Fruit fly (Drosophila melanogaster) whole organism, prepupa: ENCODE measurements around the gene CG6996.

ENCODE experiments used
- Blimp-1 ChIP-seq: fragments of 200-800 bp; sonication (Bioruptor generic); optimal IDR thresholded peaks from 3 replicates; lab custom pipeline; 2017; ENCODE audit warnings: missing biosample characterization, missing genetic modification characterization, mild to moderate bottlenecking, moderate library complexity, missing genetic modification reagents
- CG10631 ChIP-seq: fragments of 200-800 bp; sonication (Bioruptor generic); optimal IDR thresholded peaks from 2 replicates; lab custom pipeline; 2016; ENCODE audit warnings: missing biosample characterization, missing genetic modification characterization
- CG10669 ChIP-seq: fragments of 200-800 bp; sonication (Bioruptor generic); optimal IDR thresholded peaks from 3 replicates; lab custom pipeline; 2018; ENCODE audit warnings: missing biosample characterization, mild to moderate bottlenecking, missing genetic modification characterization, moderate library complexity
- CG11294 ChIP-seq: fragments of 200-800 bp; sonication (Bioruptor generic); IDR thresholded peaks from 2 replicates; pipeline ENCODE4 v1.3.6; 2022; ENCODE audit warnings: missing biosample characterization, missing genetic modification characterization
- CG11762 ChIP-seq: fragments of 200-800 bp; sonication (Bioruptor generic); optimal IDR thresholded peaks from 3 replicates; lab custom pipeline; 2016; ENCODE audit warnings: missing biosample characterization, missing genetic modification characterization; ENCODE audit not compliant: insufficient read depth
- CG11902 ChIP-seq: fragments of 200-800 bp; sonication (Bioruptor generic); optimal IDR thresholded peaks from 3 replicates; lab custom pipeline; 2016; ENCODE audit warnings: missing biosample characterization, missing genetic modification characterization
- CG15336 ChIP-seq: fragments of 200-800 bp; sonication (Bioruptor generic); IDR thresholded peaks from 2 replicates; pipeline ENCODE4 v1.3.6; 2022; ENCODE audit warnings: missing biosample characterization, missing genetic modification characterization
- CG1621 ChIP-seq: fragments of 200-800 bp; sonication (Bioruptor generic); optimal IDR thresholded peaks from 3 replicates; lab custom pipeline; 2018; ENCODE audit warnings: missing biosample characterization, mild to moderate bottlenecking, missing genetic modification characterization
- CG3032 ChIP-seq: fragments of 200-800 bp; optimal IDR thresholded peaks from 2 replicates; lab custom pipeline; 2019; ENCODE audit warnings: missing biosample characterization, mild to moderate bottlenecking, missing genetic modification characterization, moderate library complexity
- CG31627 ChIP-seq: fragments of 200-800 bp; sonication (Bioruptor generic); optimal IDR thresholded peaks from 3 replicates; lab custom pipeline; 2016; ENCODE audit warnings: missing biosample characterization, missing genetic modification characterization
- CG32006 ChIP-seq: fragments of 200-800 bp; sonication (Bioruptor generic); optimal IDR thresholded peaks from 3 replicates; lab custom pipeline; 2017; ENCODE audit warnings: missing biosample characterization, mild to moderate bottlenecking, missing genetic modification characterization
- CG34406 ChIP-seq: fragments of 200-800 bp; sonication (Bioruptor generic); optimal IDR thresholded peaks from 3 replicates; lab custom pipeline; 2016; ENCODE audit warnings: missing biosample characterization, missing genetic modification characterization
- CG3919 ChIP-seq: fragments of 200-800 bp; sonication (Bioruptor generic); optimal IDR thresholded peaks from 3 replicates; lab custom pipeline; 2016; ENCODE audit warnings: missing biosample characterization, missing genetic modification characterization
- CG4318 ChIP-seq: fragments of 200-800 bp; sonication (Bioruptor generic); optimal IDR thresholded peaks from 3 replicates; lab custom pipeline; 2017; ENCODE audit warnings: missing biosample characterization, mild to moderate bottlenecking, missing genetic modification characterization
- CG6163 ChIP-seq: fragments of 200-800 bp; sonication (Bioruptor generic); IDR thresholded peaks from 3 replicates; pipeline ENCODE4 v1.3.6; 2022; ENCODE audit warnings: missing biosample characterization, missing genetic modification characterization
- CG6276 ChIP-seq: fragments of 200-800 bp; sonication (Bioruptor generic); optimal IDR thresholded peaks from 2 replicates; lab custom pipeline; 2017; ENCODE audit warnings: missing biosample characterization, mild to moderate bottlenecking, missing genetic modification characterization
- CG6792 ChIP-seq: fragments of 200-800 bp; sonication (Bioruptor generic); optimal IDR thresholded peaks from 3 replicates; lab custom pipeline; 2016; ENCODE audit warnings: missing biosample characterization, missing genetic modification characterization
- CG6854 ChIP-seq: fragments of 200-800 bp; sonication (Bioruptor generic); optimal IDR thresholded peaks from 2 replicates; lab custom pipeline; 2017; ENCODE audit warnings: missing biosample characterization, mild to moderate bottlenecking, missing genetic modification characterization
- CG7368 ChIP-seq: fragments of 200-800 bp; sonication (Bioruptor generic); optimal IDR thresholded peaks from 3 replicates; lab custom pipeline; 2016; ENCODE audit warnings: missing biosample characterization, missing genetic modification characterization
- CG8119 ChIP-seq: fragments of 200-800 bp; sonication (Bioruptor generic); IDR thresholded peaks from 3 replicates; pipeline ENCODE4 v1.3.6; 2022; ENCODE audit warnings: missing biosample characterization, missing genetic modification characterization
- CG8319 ChIP-seq: fragments of 200-800 bp; sonication (Bioruptor generic); optimal IDR thresholded peaks from 3 replicates; lab custom pipeline; 2016; ENCODE audit warnings: missing biosample characterization, missing genetic modification characterization
- CG8632 ChIP-seq: fragments of 200-800 bp; sonication (Bioruptor generic); optimal IDR thresholded peaks from 3 replicates; lab custom pipeline; 2016; ENCODE audit warnings: missing biosample characterization, missing genetic modification characterization
- CG9139 ChIP-seq: fragments of 200-800 bp; sonication (Bioruptor generic); optimal IDR thresholded peaks from 3 replicates; lab custom pipeline; 2017; ENCODE audit warnings: missing biosample characterization, mild to moderate bottlenecking, missing genetic modification characterization
- Eip75B ChIP-seq: fragments of 200-800 bp; sonication (Bioruptor generic); optimal IDR thresholded peaks from 3 replicates; lab custom pipeline; 2016; ENCODE audit warnings: missing biosample characterization, missing genetic modification characterization
- Eip78C ChIP-seq: fragments of 200-800 bp; sonication (Bioruptor generic); peaks from one replicate; lab custom pipeline; 2016; ENCODE audit warnings: missing biosample characterization, missing genetic modification characterization
- Gug ChIP-seq: fragments of 200-800 bp; sonication (Bioruptor generic); IDR thresholded peaks from 2 replicates; pipeline ENCODE4 v1.3.6; 2022; ENCODE audit warnings: missing biosample characterization, missing genetic modification characterization
- Hr39 ChIP-seq: fragments of 200-800 bp; sonication (Bioruptor generic); optimal IDR thresholded peaks from 2 replicates; lab custom pipeline; 2016; ENCODE audit warnings: missing biosample characterization, missing genetic modification characterization
- Hr4 ChIP-seq: fragments of 200-800 bp; sonication (Bioruptor generic); optimal IDR thresholded peaks from 3 replicates; lab custom pipeline; 2016; ENCODE audit warnings: missing biosample characterization, missing genetic modification characterization
- Lpt ChIP-seq: fragments of 200-800 bp; sonication (Bioruptor generic); optimal IDR thresholded peaks from 3 replicates; lab custom pipeline; 2016; ENCODE audit warnings: missing biosample characterization, missing genetic modification characterization
- Met ChIP-seq: fragments of 200-800 bp; sonication (Bioruptor generic); optimal IDR thresholded peaks from 3 replicates; lab custom pipeline; 2016; ENCODE audit warnings: missing biosample characterization, missing genetic modification characterization
- Sox102F ChIP-seq: fragments of 200-800 bp; sonication (Bioruptor generic); optimal IDR thresholded peaks from 2 replicates; lab custom pipeline; 2016; ENCODE audit warnings: missing biosample characterization, mild to moderate bottlenecking, missing genetic modification characterization
- Sox15 ChIP-seq: fragments of 200-800 bp; sonication (Bioruptor generic); optimal IDR thresholded peaks from 3 replicates; lab custom pipeline; 2016; ENCODE audit warnings: missing biosample characterization, missing genetic modification characterization
- dsx ChIP-seq: fragments of 200-800 bp; optimal IDR thresholded peaks from 3 replicates; lab custom pipeline; 2019; ENCODE audit warnings: missing biosample characterization, mild to moderate bottlenecking, missing genetic modification characterization, moderate library complexity; ENCODE audit not compliant: poor library complexity, severe bottlenecking
- esn ChIP-seq: fragments of 200-800 bp; sonication (Bioruptor generic); optimal IDR thresholded peaks from 2 replicates; lab custom pipeline; 2016; ENCODE audit warnings: missing biosample characterization, mild to moderate bottlenecking, missing genetic modification characterization, moderate library complexity
- fd59A ChIP-seq: fragments of 200-800 bp; sonication (Bioruptor generic); optimal IDR thresholded peaks from 2 replicates; lab custom pipeline; 2017; ENCODE audit warnings: missing biosample characterization, mild to moderate bottlenecking, missing genetic modification characterization, missing genetic modification reagents
- fd85E ChIP-seq: fragments of 200-800 bp; sonication (Bioruptor generic); optimal IDR thresholded peaks from 3 replicates; lab custom pipeline; 2016; ENCODE audit warnings: missing biosample characterization, missing genetic modification characterization
- fkh ChIP-seq: fragments of 200-800 bp; sonication (Bioruptor generic); optimal IDR thresholded peaks from 3 replicates; lab custom pipeline; 2017; ENCODE audit warnings: missing biosample characterization, mild to moderate bottlenecking, missing genetic modification characterization, moderate library complexity
- lz ChIP-seq: fragments of 200-800 bp; sonication (Bioruptor generic); optimal IDR thresholded peaks from 3 replicates; lab custom pipeline; 2016; ENCODE audit warnings: missing biosample characterization, missing genetic modification characterization
- net ChIP-seq: fragments of 200-800 bp; sonication (Bioruptor generic); optimal IDR thresholded peaks from 3 replicates; lab custom pipeline; 2016; ENCODE audit warnings: missing biosample characterization, missing genetic modification characterization
- pdm3 ChIP-seq: fragments of 200-800 bp; sonication (Bioruptor generic); optimal IDR thresholded peaks from 3 replicates; lab custom pipeline; 2016; ENCODE audit warnings: missing biosample characterization, missing genetic modification characterization
- salr ChIP-seq, 2 experiments: fragments of 200-800 bp; sonication (Bioruptor generic); optimal IDR thresholded peaks; 3 replicates each; lab custom pipeline; 2016 to 2018; ENCODE audit warnings: missing biosample characterization in 2 of 2, missing genetic modification characterization in 2 of 2, mild to moderate bottlenecking in 1 of 2
- ss ChIP-seq, 2 experiments: fragments of 200-800 bp; sonication (Bioruptor generic); optimal IDR thresholded peaks; 2 replicates in 1 of 2; 3 replicates in 1 of 2; lab custom pipeline; 2017 to 2018; ENCODE audit warnings: mild to moderate bottlenecking in 2 of 2, missing biosample characterization in 2 of 2, missing genetic modification characterization in 2 of 2, moderate library complexity in 1 of 2
- svp ChIP-seq: fragments of 200-800 bp; sonication (Bioruptor generic); peaks from one replicate; lab custom pipeline; 2016; ENCODE audit warnings: missing biosample characterization, missing genetic modification characterization
- topi ChIP-seq: fragments of 200-800 bp; sonication (Bioruptor generic); optimal IDR thresholded peaks from 3 replicates; lab custom pipeline; 2016; ENCODE audit warnings: missing biosample characterization, missing genetic modification characterization
- vri ChIP-seq: fragments of 200-800 bp; sonication (Bioruptor generic); optimal IDR thresholded peaks from 3 replicates; lab custom pipeline; 2016; ENCODE audit warnings: missing biosample characterization, mild to moderate bottlenecking, missing genetic modification characterization

The CG6996 gene

dm6 chr3L:20185206-20185868 lies 22.0 kb upstream of the CG6996 start (continued):
- TF ChIP-seq Eip78C (GFP tag; lab: Kevin White, UChicago) = peak; percentile 95
- peak; percentile 61 for TF ChIP-seq Sox102F (GFP tag; lab: Kevin White, UChicago)
- peak; percentile 87 for TF ChIP-seq Hr4
- TF ChIP-seq CG10669 (GFP tag; lab: Kevin White, UChicago) = peak; percentile 45
- 0 out of 3 replicates have a peak, but pooled peaks have one; percentile 42 for TF ChIP-seq CG6163 (GFP tag; lab: Robert Waterston, UW)
- peak; percentile 28 for TF ChIP-seq CG3919
- TF ChIP-seq svp (GFP tag; lab: Kevin White, UChicago) = peak; percentile 77
- no peak for TF ChIP-seq Gug (GFP tag; lab: Robert Waterston, UW)
- no peak for TF ChIP-seq fd85E
- peak; percentile 66 for TF ChIP-seq Sox15 (GFP tag; lab: Kevin White, UChicago)
- peak; percentile 15 for TF ChIP-seq CG7368
- TF ChIP-seq CG1621 (tag; lab: Kevin White, UChicago) = peak; percentile 66
- TF ChIP-seq net (GFP tag; lab: Kevin White, UChicago) = peak; percentile 70
- peak; percentile 49 for TF ChIP-seq CG6792
- TF ChIP-seq dsx (GFP tag; lab: Kevin White, UChicago) = peak; percentile 41
- no peak for TF ChIP-seq CG9139 (GFP tag; lab: Kevin White, UChicago)
- peak; percentile 64 for TF ChIP-seq fd59A (GFP tag; lab: Kevin White, UChicago)
- TF ChIP-seq CG4318 (GFP tag; lab: Kevin White, UChicago) = peak; percentile 51
- TF ChIP-seq CG8119 (GFP tag; lab: Robert Waterston, UW) = peak; percentile 76
- peak; percentile 0 for TF ChIP-seq vri (GFP tag; lab: Kevin White, UChicago)
- TF ChIP-seq CG10631 = peak; percentile 67
- no peak for TF ChIP-seq CG11294 (GFP tag; lab: Robert Waterston, UW)
- TF ChIP-seq fkh = no peak
- TF ChIP-seq Lpt (GFP tag; lab: Kevin White, UChicago) = peak; percentile 11
- peak; percentile 79 for TF ChIP-seq pdm3 (GFP tag; lab: Kevin White, UChicago)
- no peak for TF ChIP-seq CG11902 (GFP tag; lab: Kevin White, UChicago)

DNA sequence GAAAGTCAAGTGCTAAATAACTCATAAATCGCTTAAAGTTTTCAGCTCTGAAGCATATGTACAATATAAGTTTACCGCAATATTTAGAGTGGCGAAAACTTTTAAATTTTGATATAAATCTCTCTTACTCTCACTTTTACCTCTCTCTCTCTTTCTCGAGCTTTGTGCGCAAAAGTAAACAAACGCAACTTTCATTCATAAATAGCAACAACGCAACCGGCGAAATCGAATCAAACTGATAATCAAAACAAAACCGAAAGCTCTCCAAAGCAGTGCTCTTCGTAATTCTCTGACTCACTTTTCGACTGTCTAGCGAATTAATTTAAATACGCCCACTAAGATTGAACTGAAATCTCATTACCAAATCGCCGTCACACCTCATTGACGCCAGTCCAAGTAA lies 21.4 kb upstream of the CG6996 start:
- TF ChIP-seq CG6276 (GFP tag; lab: Kevin White, UChicago) (no peak), CG3032 (no peak), CG15336 (no peak), CG8632 (GFP tag; lab: Kevin White, UChicago) (no peak), Blimp-1 (peak; percentile 62), Eip78C (GFP tag; lab: Kevin White, UChicago) (peak; percentile 65), fkh (no peak)

DNA sequence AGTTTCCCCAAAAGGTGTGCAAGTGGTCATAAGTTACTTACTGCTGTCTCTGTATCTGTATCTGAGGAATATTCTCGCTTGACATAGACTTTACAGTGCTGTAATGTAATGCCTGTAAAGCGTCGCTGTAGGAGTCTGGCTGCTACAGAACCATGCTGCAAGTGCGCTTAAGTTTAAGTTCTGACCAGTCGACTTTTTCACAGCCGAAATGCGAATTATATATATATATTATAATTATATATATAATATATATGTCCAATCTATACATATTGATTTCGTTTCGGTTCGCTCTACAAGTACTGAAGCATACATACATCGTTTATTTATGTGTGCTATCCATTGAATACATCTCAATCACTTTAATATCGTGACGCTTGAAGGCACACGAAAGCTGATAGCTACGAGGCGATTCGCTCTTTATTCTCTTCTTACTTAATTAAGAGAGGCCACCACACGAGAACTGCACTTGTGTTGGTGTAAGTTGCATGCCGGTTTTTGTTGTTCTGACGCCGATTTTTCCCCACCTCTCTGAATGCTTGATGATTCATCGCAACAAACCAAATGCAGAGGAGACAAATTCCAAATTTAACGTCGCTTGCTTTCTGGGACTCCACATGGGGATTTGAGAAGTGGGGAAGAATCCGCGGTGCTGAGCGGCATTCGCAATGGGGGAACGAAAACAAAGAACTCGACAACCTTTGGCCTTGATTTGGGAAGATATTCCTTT lies 20.9 kb upstream of the CG6996 start:
- TF ChIP-seq CG4318 (GFP tag; lab: Kevin White, UChicago) (no peak), Hr4 (no peak), topi (no peak), Met (GFP tag; lab: Kevin White, UChicago) (no peak), CG11762 (GFP tag; lab: Kevin White, UChicago) (no peak), svp (GFP tag; lab: Kevin White, UChicago) (peak; percentile 79), CG10631 (peak; percentile 21), esn (no peak), CG6163 (GFP tag; lab: Robert Waterston, UW) (peak; percentile 50; the same call in 2 of the 3 replicates), Blimp-1 (no peak), fkh (peak; percentile 41), CG6854 (no peak), CG34406 (GFP tag; lab: Kevin White, UChicago) (peak; percentile 33), CG32006 (GFP tag; lab: Kevin White, UChicago) (peak; percentile 12), salr (GFP tag; optimal IDR thresholded peaks at IDR 0.05; lab: Kevin White, UChicago) (no peak), CG11902 (GFP tag; lab: Kevin White, UChicago) (no peak), Hr39 (GFP tag; lab: Kevin White, UChicago) (no peak), CG31627 (GFP tag; lab: Kevin White, UChicago) (no peak), dsx (GFP tag; lab: Kevin White, UChicago) (peak; percentile 42), CG7368 (no peak), CG3032 (no peak), CG8319 (GFP tag; lab: Kevin White, UChicago) (no peak), Sox102F (GFP tag; lab: Kevin White, UChicago) (peak; percentile 30), Eip75B (no peak), lz (GFP tag; lab: Kevin White, UChicago) (no peak), ss (GFP tag; optimal IDR thresholded peaks at IDR 0.05; lab: Kevin White, UChicago) (peak; percentile 57 to 83), CG6792 (no peak)
